Worm (Caenorhabditis elegans) whole organism, L4 larva: ENCODE data around the gene K10H10.9.

ENCODE experiments used
- T26A8.4 ChIP-seq: fragments of 200-800 bp; sonication (Bioruptor generic); IDR thresholded peaks from 2 replicates; pipeline ENCODE4 v1.3.6; 2022; ENCODE audit warnings: missing genetic modification characterization, missing compliant biosample characterization
- Y75B8A.6 ChIP-seq: fragments of 200-800 bp; sonication (Bioruptor generic); IDR thresholded peaks from 2 replicates; pipeline ENCODE4 v1.3.6; 2022; ENCODE audit warnings: missing genetic modification reagents, missing genetic modification characterization, missing compliant biosample characterization
- attf-4 ChIP-seq: sonication (generic microtip); optimal IDR thresholded peaks from 3 replicates; lab custom pipeline; 2017; ENCODE audit warnings: missing biosample characterization, missing genetic modification characterization
- ceh-20 ChIP-seq: fragments of 200-800 bp; sonication (Bioruptor generic); IDR thresholded peaks from 2 replicates; pipeline ENCODE4 v1.3.6; 2022; ENCODE audit warnings: missing genetic modification reagents, missing genetic modification characterization, missing compliant biosample characterization
- ceh-44 ChIP-seq: fragments of 200-800 bp; sonication (Bioruptor generic); IDR thresholded peaks from 2 replicates; pipeline ENCODE4 v1.3.6; 2022; ENCODE audit warnings: missing genetic modification reagents, missing genetic modification characterization, missing compliant biosample characterization
- ceh-62 ChIP-seq: sonication (generic microtip); optimal IDR thresholded peaks from 2 replicates; lab custom pipeline; 2017; ENCODE audit warnings: missing biosample characterization, missing genetic modification characterization
- cey-2 ChIP-seq: sonication (generic microtip); optimal IDR thresholded peaks from 3 replicates; lab custom pipeline; 2017; ENCODE audit warnings: missing genetic modification characterization, mild to moderate bottlenecking, missing compliant biosample characterization, antibody characterized with exemption, borderline replicate concordance; ENCODE audit not compliant: insufficient read depth
- daf-16 ChIP-seq, 3 experiments: sonication (generic microtip); optimal IDR thresholded peaks; 2 replicates each; lab custom pipeline; 2016 to 2017; ENCODE audit warnings: missing genetic modification characterization in 3 of 3, missing genetic modification reagents in 3 of 3, mild to moderate bottlenecking in 2 of 3, missing compliant biosample characterization in 2 of 3, missing biosample characterization in 1 of 3, moderate library complexity in 1 of 3
- dpl-1 ChIP-seq: fragments of 150-350 bp; optimal IDR thresholded peaks from 2 replicates; lab custom pipeline; 2014; ENCODE audit warnings: missing biosample characterization, missing genetic modification reagents, missing genetic modification characterization
- duxl-1 ChIP-seq: sonication (generic microtip); optimal IDR thresholded peaks from 2 replicates; lab custom pipeline; 2016; ENCODE audit warnings: mild to moderate bottlenecking, missing genetic modification characterization, moderate library complexity, missing compliant biosample characterization; ENCODE audit not compliant: poor library complexity
- egl-27 ChIP-seq: sonication (generic microtip); optimal IDR thresholded peaks from 3 replicates; lab custom pipeline; 2017; ENCODE audit warnings: missing biosample characterization, missing genetic modification reagents, missing genetic modification characterization
- hif-1 ChIP-seq, 2 experiments: sonication (generic microtip); optimal IDR thresholded peaks; 2 replicates each; lab custom pipeline; 2016 to 2017; ENCODE audit warnings: missing compliant biosample characterization in 2 of 2, missing genetic modification characterization in 2 of 2, missing genetic modification reagents in 2 of 2, missing genotype in 2 of 2, mild to moderate bottlenecking in 1 of 2
- lin-13 ChIP-seq: fragments of 150-350 bp; optimal IDR thresholded peaks from 2 replicates; lab custom pipeline; 2014; ENCODE audit warnings: missing biosample characterization, missing genetic modification reagents, missing genetic modification characterization
- lin-38 ChIP-seq: fragments of 200-800 bp; sonication (Bioruptor generic); IDR thresholded peaks from 2 replicates; pipeline ENCODE4 v1.3.6; 2022; ENCODE audit warnings: missing genetic modification reagents, missing genetic modification characterization, missing compliant biosample characterization
- mep-1 ChIP-seq: fragments of 150-350 bp; sonication (generic microtip); optimal IDR thresholded peaks from 3 replicates; lab custom pipeline; 2014; ENCODE audit warnings: missing biosample characterization, missing genetic modification characterization
- mes-2 ChIP-seq: sonication (generic microtip); optimal IDR thresholded peaks from 2 replicates; lab custom pipeline; 2016; ENCODE audit warnings: missing genotype, mild to moderate bottlenecking, missing genetic modification characterization, missing compliant biosample characterization; ENCODE audit not compliant: poor library complexity, severe bottlenecking
- mxl-3 ChIP-seq: fragments of 200-800 bp; sonication (Bioruptor generic); optimal IDR thresholded peaks from 2 replicates; lab custom pipeline; 2018; ENCODE audit warnings: mild to moderate bottlenecking, missing genetic modification characterization, missing compliant biosample characterization
- nhr-10 ChIP-seq: fragments of 150-350 bp; optimal IDR thresholded peaks from 2 replicates; lab custom pipeline; 2014; ENCODE audit warnings: missing biosample characterization, missing genetic modification characterization
- nhr-11 ChIP-seq: fragments of 150-350 bp; optimal IDR thresholded peaks from 2 replicates; lab custom pipeline; 2014; ENCODE audit warnings: missing biosample characterization, missing genetic modification characterization
- nhr-28 ChIP-seq: fragments of 150-350 bp; optimal IDR thresholded peaks from 2 replicates; lab custom pipeline; 2014; ENCODE audit warnings: missing biosample characterization, missing genetic modification characterization
- nhr-48 ChIP-seq: sonication (generic microtip); optimal IDR thresholded peaks from 2 replicates; lab custom pipeline; 2016; ENCODE audit warnings: mild to moderate bottlenecking, missing genetic modification characterization, missing compliant biosample characterization
- nhr-76 ChIP-seq: fragments of 150-350 bp; optimal IDR thresholded peaks from 2 replicates; lab custom pipeline; 2014; ENCODE audit warnings: missing biosample characterization, missing genetic modification characterization
- pha-4 ChIP-seq, 2 experiments: fragments of 150-350 bp in 1 of 2; fragments of 200-800 bp in 1 of 2; sonication (Bioruptor generic) in 1 of 2; IDR thresholded peaks in 1 of 2; optimal IDR thresholded peaks in 1 of 2; 2 replicates each; pipeline versions ENCODE4 v1.3.6 to Lab custom; 2014 to 2022; ENCODE audit warnings: missing genetic modification characterization in 2 of 2, missing genetic modification reagents in 2 of 2, missing biosample characterization in 1 of 2, missing compliant biosample characterization in 1 of 2
- rbr-2 ChIP-seq: sonication (generic microtip); optimal IDR thresholded peaks from 2 replicates; lab custom pipeline; 2016; ENCODE audit warnings: missing genotype, missing genetic modification characterization, missing compliant biosample characterization
- sdz-12 ChIP-seq: fragments of 200-800 bp; sonication (Bioruptor generic); optimal IDR thresholded peaks from 2 replicates; lab custom pipeline; 2018; ENCODE audit warnings: mild to moderate bottlenecking, missing genetic modification characterization, missing compliant biosample characterization
- set-16 ChIP-seq: fragments of 200-800 bp; sonication (Bioruptor generic); IDR thresholded peaks from 2 replicates; pipeline ENCODE4 v1.3.6; 2022; ENCODE audit warnings: missing genetic modification reagents, missing genetic modification characterization, missing compliant biosample characterization
- snpc-1.2 ChIP-seq: fragments of 200-800 bp; sonication (Bioruptor generic); IDR thresholded peaks from 2 replicates; pipeline ENCODE4 v1.3.6; 2022; ENCODE audit warnings: missing genetic modification reagents, missing genetic modification characterization, missing compliant biosample characterization
- snpc-4 ChIP-seq: fragments of 150-350 bp; optimal IDR thresholded peaks from 2 replicates; lab custom pipeline; 2014; ENCODE audit warnings: missing biosample characterization, missing genetic modification characterization
- spr-1 ChIP-seq: sonication (generic microtip); optimal IDR thresholded peaks from 2 replicates; lab custom pipeline; 2016; ENCODE audit warnings: mild to moderate bottlenecking, missing genetic modification characterization, missing compliant biosample characterization
- spr-3 ChIP-seq: fragments of 200-800 bp; sonication (Bioruptor generic); optimal IDR thresholded peaks from 2 replicates; lab custom pipeline; 2018; ENCODE audit warnings: mild to moderate bottlenecking, missing genetic modification characterization, missing compliant biosample characterization
- unc-130 ChIP-seq: sonication (generic microtip); optimal IDR thresholded peaks from 2 replicates; lab custom pipeline; 2016; ENCODE audit warnings: missing genetic modification reagents, missing genetic modification characterization, missing compliant biosample characterization
- unc-62 ChIP-seq, 3 experiments: fragments of 150-350 bp in 1 of 3; sonication (generic microtip); optimal IDR thresholded peaks in 2 of 3; peaks in 1 of 3; 1 replicate in 1 of 3; 2 replicates in 2 of 3; lab custom pipeline; 2014 to 2017; ENCODE audit warnings: missing biosample characterization in 3 of 3, missing genetic modification characterization in 3 of 3, missing genetic modification reagents in 3 of 3, missing genotype in 1 of 3
- vab-7 ChIP-seq: fragments of 200-800 bp; sonication (Bioruptor generic); IDR thresholded peaks from 2 replicates; pipeline ENCODE4 v1.3.6; 2022; ENCODE audit warnings: missing genetic modification reagents, missing genetic modification characterization, missing compliant biosample characterization
- zfp-2 ChIP-seq: sonication (generic microtip); optimal IDR thresholded peaks from 2 replicates; lab custom pipeline; 2016; ENCODE audit warnings: mild to moderate bottlenecking, missing genetic modification characterization, missing compliant biosample characterization
- zfp-3 ChIP-seq: fragments of 200-800 bp; sonication (Bioruptor generic); conservative IDR thresholded peaks from 2 replicates; pipeline ENCODE4 v1.3.6; 2022; ENCODE audit warnings: missing genetic modification reagents, missing genetic modification characterization, missing compliant biosample characterization

Gene K10H10.9

ce11 chrII:14528233-14528802 is 13.4 kb upstream of the K10H10.9 start, which contains the start of the genes F57C2.5 and spat-1 (continued):
- TF ChIP-seq hif-1 (tag; optimal IDR thresholded peaks at IDR 0.05; lab: Kevin White, UChicago) = peak in 1 of 2 experiments; percentile 86
- peak; percentile 36 for TF ChIP-seq spr-1 (tag; lab: Kevin White, UChicago)
- TF ChIP-seq lin-38 (GFP tag; lab: Robert Waterston, UW) = peak; percentile 54
- TF ChIP-seq snpc-4 (tag; lab: Kevin White, UChicago) = no peak
- TF ChIP-seq egl-27 (tag; lab: Kevin White, UChicago) = no peak
- TF ChIP-seq ceh-62 = no peak
- TF ChIP-seq nhr-28 = peak; percentile 48
- no peak for TF ChIP-seq zfp-2 (tag; lab: Kevin White, UChicago)
- TF ChIP-seq lin-13 (GFP tag; lab: Kevin White, UChicago) = no peak
- TF ChIP-seq vab-7 (GFP tag; lab: Robert Waterston, UW) = peak; percentile 59; the same call in 1 of the 2 replicates
- no peak for TF ChIP-seq snpc-1.2 (GFP tag; lab: Robert Waterston, UW)
- TF ChIP-seq mxl-3 (GFP tag; lab: Kevin White, UChicago) = no peak
- peak; percentile 63 for TF ChIP-seq rbr-2 (tag; lab: Kevin White, UChicago)
- TF ChIP-seq nhr-76 = no peak
- TF ChIP-seq dpl-1 = peak; percentile 61
- TF ChIP-seq mes-2 = peak; percentile 87
- no peak for TF ChIP-seq zfp-3 (GFP tag; lab: Robert Waterston, UW)
- peak; percentile 88 for TF ChIP-seq unc-130 (GFP tag; lab: Kevin White, UChicago)
- peak; percentile 75 for TF ChIP-seq mep-1 (tag; lab: Kevin White, UChicago)
- TF ChIP-seq attf-4 (tag; lab: Kevin White, UChicago) = no peak
- TF ChIP-seq ceh-44 = peak; percentile 59; the same call in 1 of the 2 replicates
- TF ChIP-seq nhr-11 (tag; lab: Kevin White, UChicago) = peak; percentile 45
- no peak for TF ChIP-seq nhr-48 (tag; lab: Kevin White, UChicago)
- TF ChIP-seq ceh-20 (GFP tag; lab: Robert Waterston, UW) = 0 out of 2 replicates have a peak, but pooled peaks have one; percentile 16

- TF ChIP-seq duxl-1 (tag; lab: Kevin White, UChicago) (no peak), nhr-10 (tag; lab: Kevin White, UChicago) (no peak), hif-1 (tag; optimal IDR thresholded peaks at IDR 0.05; lab: Kevin White, UChicago) (no peak), Y75B8A.6 (GFP tag; lab: Robert Waterston, UW) (no peak), pha-4 (GFP tag; IDR thresholded peaks at IDR 0.05; lab: Robert Waterston, UW) (no peak), pha-4 (tag; optimal IDR thresholded peaks at IDR 0.05; lab: Kevin White, UChicago) (no peak), mep-1 (tag; lab: Kevin White, UChicago) (no peak), unc-62 (GFP tag; optimal IDR thresholded peaks at IDR 0.05 in 1 of 2; lab: Kevin White, UChicago) (peak in 1 of 2 experiments; percentile 90), unc-62 (tag; optimal IDR thresholded peaks at IDR 0.05; lab: Kevin White, UChicago) (no peak), snpc-1.2 (GFP tag; lab: Robert Waterston, UW) (no peak)
These were observed 12.2 kb upstream of the K10H10.9 start for ce11 chrII:14527104-14527503.

- TF ChIP-seq daf-16 (GFP tag; optimal IDR thresholded peaks at IDR 0.05; lab: Kevin White, UChicago) = no peak
- no peak for TF ChIP-seq daf-16 (tag; optimal IDR thresholded peaks at IDR 0.05; lab: Kevin White, UChicago)
- TF ChIP-seq spr-3 (GFP tag; lab: Kevin White, UChicago) = no peak
- TF ChIP-seq T26A8.4 = no peak
- TF ChIP-seq sdz-12 (GFP tag; lab: Kevin White, UChicago) = no peak
- TF ChIP-seq set-16 (GFP tag; lab: Robert Waterston, UW) = no peak
- TF ChIP-seq cey-2 (tag; lab: Kevin White, UChicago) = no peak
- TF ChIP-seq zfp-3 (GFP tag; lab: Robert Waterston, UW) = no peak
- no peak for TF ChIP-seq ceh-20 (GFP tag; lab: Robert Waterston, UW)
These were observed 10.1 kb upstream of the K10H10.9 start, which contains the start of gene F57C2.4 for ce11 chrII:14525013-14525412. Gene F57C2.4, plus strand, starts transcription at chrII:14525313.
